Worm (Caenorhabditis elegans): Measurements from ENCODE around the gene F14H3.15.

- TF ChIP-seq klf-2 (GFP tag; conservative IDR thresholded peaks at IDR 0.05): no peak
- no peak for TF ChIP-seq flt-1 (GFP tag; IDR thresholded peaks at IDR 0.05)
- no peak for TF ChIP-seq T22C8.4 (GFP tag; IDR thresholded peaks at IDR 0.05)
- TF ChIP-seq cog-1 (tag; optimal IDR thresholded peaks at IDR 0.05): no peak
- no peak for TF ChIP-seq ztf-29 (GFP tag; IDR thresholded peaks at IDR 0.05)
- no peak for TF ChIP-seq ref-1 (GFP tag; conservative IDR thresholded peaks at IDR 0.05)
- no peak for TF ChIP-seq ztf-23 (GFP tag; IDR thresholded peaks at IDR 0.05)
Observed at ce11 chrV:16073856-16074255, 13.8 kb upstream of the F14H3.15 start, which contains the start of gene srj-10.
